Fruit fly (Drosophila melanogaster) whole organism, pupa: ENCODE measurements around the gene CG33233.

Experiments
- CG10348 ChIP-seq: fragments of 200-800 bp; sonication (Bioruptor generic); IDR thresholded peaks from 2 replicates; pipeline ENCODE4 v1.3.6; 2022; ENCODE audit warnings: missing biosample characterization, missing genetic modification characterization
- CG12605 ChIP-seq: fragments of 200-800 bp; sonication (Bioruptor generic); IDR thresholded peaks from 2 replicates; pipeline ENCODE4 v1.3.6; 2022; ENCODE audit warnings: missing biosample characterization, missing genetic modification characterization
- CG13204 ChIP-seq: fragments of 200-800 bp; sonication (Bioruptor generic); optimal IDR thresholded peaks from 2 replicates; lab custom pipeline; 2018; ENCODE audit warnings: missing biosample characterization, mild to moderate bottlenecking, missing genetic modification characterization, moderate library complexity
- CG14655 ChIP-seq: fragments of 200-800 bp; sonication (Bioruptor generic); optimal IDR thresholded peaks from 3 replicates; lab custom pipeline; 2017; ENCODE audit warnings: mild to moderate bottlenecking, missing biosample characterization, missing genetic modification reagents, missing genetic modification characterization
- CG15710 ChIP-seq: fragments of 200-800 bp; sonication (Bioruptor generic); optimal IDR thresholded peaks from 2 replicates; lab custom pipeline; 2018; ENCODE audit warnings: missing biosample characterization, mild to moderate bottlenecking, missing genetic modification characterization, moderate library complexity
- CG17806 ChIP-seq: fragments of 200-800 bp; sonication (Bioruptor generic); optimal IDR thresholded peaks from 2 replicates; lab custom pipeline; 2018; ENCODE audit warnings: missing biosample characterization, mild to moderate bottlenecking, missing genetic modification characterization, moderate library complexity
- CG32121 ChIP-seq: fragments of 200-800 bp; sonication (Bioruptor generic); IDR thresholded peaks from 2 replicates; pipeline ENCODE4 v1.3.6; 2022; ENCODE audit warnings: missing biosample characterization, missing genetic modification characterization
- CG34367 ChIP-seq: fragments of 200-800 bp; sonication (Bioruptor generic); optimal IDR thresholded peaks from 2 replicates; lab custom pipeline; 2018; ENCODE audit warnings: missing biosample characterization, mild to moderate bottlenecking, missing genetic modification characterization
- CG4496 ChIP-seq: fragments of 200-800 bp; sonication (Bioruptor generic); IDR thresholded peaks from 3 replicates; pipeline ENCODE4 v1.3.6; 2022; ENCODE audit warnings: missing biosample characterization, missing genetic modification characterization
- CG8159 ChIP-seq: fragments of 200-800 bp; sonication (Bioruptor generic); optimal IDR thresholded peaks from 3 replicates; lab custom pipeline; 2018; ENCODE audit warnings: missing biosample characterization, mild to moderate bottlenecking, missing genetic modification characterization, moderate library complexity
- CG8301 ChIP-seq: fragments of 200-800 bp; sonication (Bioruptor generic); optimal IDR thresholded peaks from 2 replicates; lab custom pipeline; 2018; ENCODE audit warnings: missing biosample characterization, mild to moderate bottlenecking, missing genetic modification characterization
- CG9948 ChIP-seq: fragments of 200-800 bp; sonication (Bioruptor generic); optimal IDR thresholded peaks from 2 replicates; lab custom pipeline; 2018; ENCODE audit warnings: missing biosample characterization, mild to moderate bottlenecking, missing genetic modification characterization, moderate library complexity
- D1 ChIP-seq: fragments of 200-800 bp; sonication (Bioruptor generic); optimal IDR thresholded peaks from 2 replicates; lab custom pipeline; 2018; ENCODE audit warnings: missing biosample characterization, mild to moderate bottlenecking, missing genetic modification characterization, moderate library complexity
- EcR ChIP-seq: fragments of 200-800 bp; sonication (Bioruptor generic); optimal IDR thresholded peaks from 3 replicates; lab custom pipeline; 2019; ENCODE audit warnings: missing biosample characterization, missing genetic modification characterization, mild to moderate bottlenecking, moderate library complexity, missing genetic modification reagents
- Ets98B ChIP-seq: fragments of 200-800 bp; sonication (Bioruptor generic); IDR thresholded peaks from 2 replicates; pipeline ENCODE4 v1.3.6; 2022; ENCODE audit warnings: missing biosample characterization, missing genetic modification characterization
- Pif1A ChIP-seq: fragments of 200-800 bp; sonication (Bioruptor generic); optimal IDR thresholded peaks from 3 replicates; lab custom pipeline; 2016; ENCODE audit warnings: missing biosample characterization, missing genetic modification characterization
- Pif1B ChIP-seq: fragments of 200-800 bp; sonication (Bioruptor generic); optimal IDR thresholded peaks from 3 replicates; lab custom pipeline; 2016; ENCODE audit warnings: missing biosample characterization, missing genetic modification characterization
- Snoo ChIP-seq: fragments of 200-800 bp; sonication (Bioruptor generic); optimal IDR thresholded peaks from 3 replicates; lab custom pipeline; 2017; ENCODE audit warnings: missing biosample characterization, mild to moderate bottlenecking, missing genetic modification characterization, inconsistent platforms
- fd96Ca ChIP-seq: fragments of 200-800 bp; sonication (Bioruptor generic); IDR thresholded peaks from 3 replicates; pipeline ENCODE4 v1.3.6; 2022; ENCODE audit warnings: missing biosample characterization, missing genetic modification characterization
- gl ChIP-seq: fragments of 200-800 bp; sonication (Bioruptor generic); optimal IDR thresholded peaks from 2 replicates; lab custom pipeline; 2018; ENCODE audit warnings: missing biosample characterization, mild to moderate bottlenecking, missing genetic modification characterization
- rn ChIP-seq: fragments of 200-800 bp; sonication (Bioruptor generic); IDR thresholded peaks from 2 replicates; pipeline ENCODE4 v1.3.6; 2022; ENCODE audit warnings: missing biosample characterization, missing genetic modification characterization

CG33233 gene

DNA sequence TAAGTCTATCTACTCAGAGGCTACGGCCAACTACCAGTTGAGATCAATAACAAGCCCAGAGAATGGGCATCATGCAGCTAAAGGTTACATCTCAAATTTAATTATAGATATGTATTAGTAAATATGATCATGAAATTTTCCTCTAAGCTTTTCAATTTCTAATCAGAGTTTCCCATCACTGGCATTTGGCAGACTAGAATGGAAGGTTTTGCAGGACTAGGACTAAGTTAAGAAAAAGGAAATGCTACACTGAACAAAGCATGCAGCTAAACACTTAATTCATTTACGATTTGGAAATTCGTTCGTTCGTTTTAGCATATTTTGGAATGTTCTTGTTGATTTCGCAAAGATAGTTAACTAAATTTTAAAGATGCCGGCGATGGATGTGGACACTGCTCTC lies at the start of gene CG33233:
TSS of gene CG33233 (plus strand) at position 301 of the 400 bp plus-strand sequence.
- TF ChIP-seq EcR (GFP tag; lab: Kevin White, UChicago) (no peak), CG4496 (GFP tag; lab: Robert Waterston, UW) (no peak), CG13204 (GFP tag; lab: Kevin White, UChicago) (no peak), CG34367 (tag; lab: Kevin White, UChicago) (no peak), CG17806 (no peak), Ets98B (GFP tag; lab: Robert Waterston, UW) (no peak), CG12605 (GFP tag; lab: Robert Waterston, UW) (no peak), fd96Ca (GFP tag; lab: Robert Waterston, UW) (no peak), CG9948 (tag; lab: Kevin White, UChicago) (no peak), rn (GFP tag; lab: Robert Waterston, UW) (no peak), CG15710 (tag; lab: Kevin White, UChicago) (no peak), CG10348 (GFP tag; lab: Robert Waterston, UW) (no peak), CG8159 (tag; lab: Kevin White, UChicago) (no peak), CG14655 (GFP tag; lab: Kevin White, UChicago) (no peak), CG32121 (GFP tag; lab: Robert Waterston, UW) (no peak), Pif1B (GFP tag; lab: Kevin White, UChicago) (no peak), D1 (tag; lab: Kevin White, UChicago) (no peak), Snoo (tag; lab: Kevin White, UChicago) (no peak), CG8301 (no peak), Pif1A (no peak)

DNA sequence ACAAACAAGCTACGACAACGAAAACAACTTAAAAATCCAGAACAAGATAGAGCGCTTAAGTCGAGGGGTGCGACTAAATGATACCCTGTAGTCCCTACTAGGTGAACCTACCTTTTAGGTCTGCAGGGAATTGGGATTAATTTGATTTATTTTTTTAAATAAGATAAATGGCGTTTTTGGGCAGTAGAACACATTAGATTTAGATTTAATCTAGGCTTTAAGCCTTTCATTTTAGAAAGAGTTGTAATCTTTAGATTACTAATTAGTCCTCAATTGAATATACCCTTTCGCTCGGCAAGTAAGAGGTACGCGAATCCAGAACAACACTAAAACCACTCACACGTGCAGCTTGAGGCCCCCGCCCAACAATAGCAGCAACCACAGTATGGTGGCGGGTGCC lies 45.2 kb upstream of the CG33233 start:
- TF ChIP-seq fd96Ca (GFP tag; lab: Robert Waterston, UW) (0 out of 3 replicates have a peak, but pooled peaks have one; percentile 19), CG15710 (tag; lab: Kevin White, UChicago) (peak; percentile 22), CG17806 (peak; percentile 5), CG10348 (GFP tag; lab: Robert Waterston, UW) (no peak), Pif1A (no peak), Pif1B (GFP tag; lab: Kevin White, UChicago) (no peak), CG34367 (tag; lab: Kevin White, UChicago) (no peak), gl (tag; lab: Kevin White, UChicago) (no peak), rn (GFP tag; lab: Robert Waterston, UW) (no peak), CG8301 (peak; percentile 20), CG4496 (GFP tag; lab: Robert Waterston, UW) (no peak), Snoo (tag; lab: Kevin White, UChicago) (no peak), CG13204 (GFP tag; lab: Kevin White, UChicago) (no peak), Ets98B (GFP tag; lab: Robert Waterston, UW) (no peak), CG9948 (tag; lab: Kevin White, UChicago) (peak; percentile 38), CG32121 (GFP tag; lab: Robert Waterston, UW) (no peak), CG14655 (GFP tag; lab: Kevin White, UChicago) (peak; percentile 52), D1 (tag; lab: Kevin White, UChicago) (no peak), EcR (GFP tag; lab: Kevin White, UChicago) (no peak), CG12605 (GFP tag; lab: Robert Waterston, UW) (no peak), CG8159 (tag; lab: Kevin White, UChicago) (peak; percentile 45)

- TF ChIP-seq CG9948 (tag; lab: Kevin White, UChicago), result no peak
- TF ChIP-seq CG8301, result no peak
- no peak for TF ChIP-seq fd96Ca (GFP tag; lab: Robert Waterston, UW)
- 0 out of 2 replicates have a peak, but pooled peaks have one; percentile 17 for TF ChIP-seq Ets98B (GFP tag; lab: Robert Waterston, UW)
- TF ChIP-seq CG13204 (GFP tag; lab: Kevin White, UChicago), result no peak
- no peak for TF ChIP-seq Snoo (tag; lab: Kevin White, UChicago)
- TF ChIP-seq CG4496 (GFP tag; lab: Robert Waterston, UW), result peak; percentile 64
- no peak for TF ChIP-seq CG14655 (GFP tag; lab: Kevin White, UChicago)
- no peak for TF ChIP-seq CG17806
- no peak for TF ChIP-seq D1 (tag; lab: Kevin White, UChicago)
- TF ChIP-seq CG8159 (tag; lab: Kevin White, UChicago), result no peak
- no peak for TF ChIP-seq Pif1A
These were observed 29.5 kb upstream of the CG33233 start, which contains the start of gene Pxn for dm6 chr3L:2629964-2630363. Pxn (minus strand) TSS chr3L:2630064.

- TF ChIP-seq CG15710 (tag; lab: Kevin White, UChicago), result peak; percentile 14
- no peak for TF ChIP-seq fd96Ca (GFP tag; lab: Robert Waterston, UW)
- peak; percentile 67 for TF ChIP-seq Pif1A
- peak; percentile 20 for TF ChIP-seq CG8159 (tag; lab: Kevin White, UChicago)
- TF ChIP-seq rn (GFP tag; lab: Robert Waterston, UW), result no peak
- no peak for TF ChIP-seq CG32121 (GFP tag; lab: Robert Waterston, UW)
- TF ChIP-seq CG9948 (tag; lab: Kevin White, UChicago), result no peak
- TF ChIP-seq CG4496 (GFP tag; lab: Robert Waterston, UW), result peak; percentile 45; the same call in 2 of the 3 replicates
- TF ChIP-seq CG14655 (GFP tag; lab: Kevin White, UChicago), result no peak
- no peak for TF ChIP-seq CG13204 (GFP tag; lab: Kevin White, UChicago)
- peak; percentile 20 for TF ChIP-seq D1 (tag; lab: Kevin White, UChicago)
- TF ChIP-seq Snoo (tag; lab: Kevin White, UChicago), result peak; percentile 25
- TF ChIP-seq CG12605 (GFP tag; lab: Robert Waterston, UW), result no peak
- TF ChIP-seq Ets98B (GFP tag; lab: Robert Waterston, UW), result no peak
- peak; percentile 61 for TF ChIP-seq Pif1B (GFP tag; lab: Kevin White, UChicago)
- no peak for TF ChIP-seq EcR (GFP tag; lab: Kevin White, UChicago)
- TF ChIP-seq CG34367 (tag; lab: Kevin White, UChicago), result no peak
- TF ChIP-seq CG8301, result no peak
- peak; percentile 25 for TF ChIP-seq CG17806
- TF ChIP-seq gl (tag; lab: Kevin White, UChicago), result no peak
- TF ChIP-seq, all 21 proteins: peak for 8
These were observed 28.0 kb upstream of the CG33233 start, which contains the start of the genes CG42245 and MEP-1 for dm6 chr3L:2631406-2631805. CG42245 (plus strand) TSS chr3L:2631715. MEP-1 (plus strand) TSS chr3L:2631715.
